Fruit fly (Drosophila melanogaster) whole organism, embryonic: ENCODE data around the gene CG3337.

Experiments used
- Atf-2 ChIP-seq: fragments of 200-800 bp; sonication (Bioruptor generic); optimal IDR thresholded peaks from 2 replicates; lab custom pipeline; 2016; ENCODE audit warnings: missing biosample characterization, missing genetic modification characterization
- Blimp-1 ChIP-seq: fragments of 200-800 bp; sonication (Bioruptor generic); optimal IDR thresholded peaks from 3 replicates; lab custom pipeline; 2018; ENCODE audit warnings: missing biosample characterization, missing genetic modification characterization, mild to moderate bottlenecking, moderate library complexity, missing genetic modification reagents
- BtbVII ChIP-seq: fragments of 200-800 bp; sonication (Bioruptor generic); optimal IDR thresholded peaks from 3 replicates; lab custom pipeline; 2017; ENCODE audit warnings: missing biosample characterization, mild to moderate bottlenecking, missing genetic modification characterization
- CG10147 ChIP-seq: fragments of 200-800 bp; sonication (Bioruptor generic); optimal IDR thresholded peaks from 2 replicates; lab custom pipeline; 2019; ENCODE audit warnings: missing biosample characterization, mild to moderate bottlenecking, missing genetic modification characterization, moderate library complexity
- CG10959 ChIP-seq: fragments of 200-800 bp; sonication (Bioruptor generic); IDR thresholded peaks from 2 replicates; pipeline ENCODE4 v1.3.6; 2022; ENCODE audit warnings: missing biosample characterization, missing genetic modification characterization
- CG11696 ChIP-seq: fragments of 200-800 bp; sonication (Bioruptor generic); IDR thresholded peaks from 2 replicates; pipeline ENCODE4 v1.3.6; 2022; ENCODE audit warnings: missing biosample characterization, missing genetic modification characterization
- CG1233 ChIP-seq: fragments of 200-800 bp; sonication (Bioruptor generic); optimal IDR thresholded peaks from 4 replicates; lab custom pipeline; 2018; ENCODE audit warnings: missing biosample characterization, mild to moderate bottlenecking, missing genetic modification characterization
- CG13775 ChIP-seq: fragments of 200-800 bp; sonication (Bioruptor generic); optimal IDR thresholded peaks from 3 replicates; lab custom pipeline; 2017; ENCODE audit warnings: missing biosample characterization, mild to moderate bottlenecking, missing genetic modification characterization
- CG14014 ChIP-seq: fragments of 200-800 bp; sonication (Bioruptor generic); IDR thresholded peaks from 2 replicates; pipeline ENCODE4 v1.3.6; 2022; ENCODE audit warnings: missing biosample characterization, missing genetic modification characterization
- CG16863 ChIP-seq: fragments of 200-800 bp; sonication (Bioruptor generic); optimal IDR thresholded peaks from 3 replicates; lab custom pipeline; 2016; ENCODE audit warnings: missing biosample characterization, missing genetic modification characterization
- CG17385 ChIP-seq: fragments of 200-800 bp; sonication (Bioruptor generic); optimal IDR thresholded peaks from 3 replicates; lab custom pipeline; 2018; ENCODE audit warnings: missing biosample characterization, mild to moderate bottlenecking, missing genetic modification characterization
- CG18599 ChIP-seq: fragments of 200-800 bp; sonication (Bioruptor generic); optimal IDR thresholded peaks from 3 replicates; lab custom pipeline; 2017; ENCODE audit warnings: missing biosample characterization, missing genetic modification characterization, mild to moderate bottlenecking, moderate library complexity, missing genetic modification reagents
- CG2875 ChIP-seq: fragments of 200-800 bp; sonication (Bioruptor generic); optimal IDR thresholded peaks from 2 replicates; lab custom pipeline; 2017; ENCODE audit warnings: missing biosample characterization, mild to moderate bottlenecking, missing genetic modification characterization, missing genetic modification reagents
- CG30431 ChIP-seq: fragments of 200-800 bp; sonication (Bioruptor generic); optimal IDR thresholded peaks from 2 replicates; lab custom pipeline; 2017; ENCODE audit warnings: missing biosample characterization, missing genetic modification characterization
- CG32767 ChIP-seq: fragments of 200-800 bp; sonication (Bioruptor generic); IDR thresholded peaks from 2 replicates; pipeline ENCODE4 v1.3.6; 2022; ENCODE audit warnings: missing biosample characterization, missing genetic modification characterization
- CG3281 ChIP-seq: fragments of 200-800 bp; sonication (Bioruptor generic); optimal IDR thresholded peaks from 3 replicates; lab custom pipeline; 2017; ENCODE audit warnings: missing biosample characterization, mild to moderate bottlenecking, missing genetic modification characterization
- CG3995 ChIP-seq: fragments of 200-800 bp; sonication (Bioruptor generic); optimal IDR thresholded peaks from 3 replicates; lab custom pipeline; 2016; ENCODE audit warnings: missing biosample characterization, missing genetic modification characterization
- CG4854 ChIP-seq: fragments of 200-800 bp; sonication (Bioruptor generic); optimal IDR thresholded peaks from 2 replicates; lab custom pipeline; 2016; ENCODE audit warnings: missing biosample characterization, missing genetic modification characterization, inconsistent platforms
- CG5245 ChIP-seq: fragments of 200-800 bp; sonication (Bioruptor generic); optimal IDR thresholded peaks from 3 replicates; lab custom pipeline; 2016; ENCODE audit warnings: missing biosample characterization, missing genetic modification characterization
- CG6813 ChIP-seq: fragments of 200-800 bp; sonication (Bioruptor generic); optimal IDR thresholded peaks from 2 replicates; lab custom pipeline; 2017; ENCODE audit warnings: missing biosample characterization, missing genetic modification characterization, mild to moderate bottlenecking, moderate library complexity, missing genetic modification reagents
- CG7372 ChIP-seq: fragments of 200-800 bp; sonication (Bioruptor generic); IDR thresholded peaks from 2 replicates; pipeline ENCODE4 v1.3.6; 2022; ENCODE audit warnings: missing biosample characterization, missing genetic modification characterization
- CG7839 ChIP-seq: fragments of 200-800 bp; sonication (Bioruptor generic); optimal IDR thresholded peaks from 3 replicates; lab custom pipeline; 2018; ENCODE audit warnings: missing biosample characterization, mild to moderate bottlenecking, missing genetic modification characterization, moderate library complexity
- CG8944 ChIP-seq: fragments of 200-800 bp; sonication (Bioruptor generic); optimal IDR thresholded peaks from 3 replicates; lab custom pipeline; 2016; ENCODE audit warnings: missing biosample characterization, missing genetic modification characterization
- Gug ChIP-seq: fragments of 200-800 bp; sonication (Bioruptor generic); IDR thresholded peaks from 4 replicates; pipeline ENCODE4 v1.3.6; 2022; ENCODE audit warnings: missing biosample characterization, missing genetic modification characterization
- H15 ChIP-seq: fragments of 200-800 bp; sonication (Bioruptor generic); IDR thresholded peaks from 3 replicates; pipeline ENCODE4 v1.3.6; 2022; ENCODE audit warnings: missing biosample characterization, missing genetic modification characterization
- Hr78 ChIP-seq, 2 experiments: fragments of 200-800 bp in 1 of 2; fragments of >200 bp in 1 of 2; sonication (Bioruptor generic) in 1 of 2; optimal IDR thresholded peaks; 2 replicates each; lab custom pipeline; 2017 to 2019; ENCODE audit warnings: missing biosample characterization in 2 of 2, missing genetic modification characterization in 2 of 2, mild to moderate bottlenecking in 1 of 2, moderate library complexity in 1 of 2
- Jarid2 ChIP-seq: fragments of 200-800 bp; sonication (Bioruptor generic); optimal IDR thresholded peaks from 3 replicates; lab custom pipeline; 2017; ENCODE audit warnings: mild to moderate bottlenecking, missing biosample characterization, missing genetic modification reagents, missing genetic modification characterization
- MESR4 ChIP-seq: fragments of 200-800 bp; sonication (Bioruptor generic); optimal IDR thresholded peaks from 2 replicates; lab custom pipeline; 2018; ENCODE audit warnings: missing biosample characterization, mild to moderate bottlenecking, missing genetic modification characterization, moderate library complexity
- Mad ChIP-seq: fragments of 200-800 bp; sonication (Bioruptor generic); optimal IDR thresholded peaks from 2 replicates; lab custom pipeline; 2016; ENCODE audit warnings: missing biosample characterization, missing genetic modification characterization
- Mrtf ChIP-seq: fragments of 200-800 bp; sonication (Bioruptor generic); IDR thresholded peaks from 3 replicates; pipeline ENCODE4 v1.3.6; 2022; ENCODE audit warnings: missing biosample characterization, missing genetic modification characterization
- Nf-YA ChIP-seq: fragments of 200-800 bp; sonication (Bioruptor generic); IDR thresholded peaks from 2 replicates; pipeline ENCODE4 v1.3.6; 2022; ENCODE audit warnings: missing biosample characterization, missing genetic modification characterization
- Opbp ChIP-seq: fragments of 200-800 bp; sonication (Bioruptor generic); IDR thresholded peaks from 3 replicates; pipeline ENCODE4 v1.3.6; 2022; ENCODE audit warnings: missing biosample characterization, missing genetic modification characterization; ENCODE audit not compliant: partially characterized antibody
- Ptx1 ChIP-seq: fragments of 200-800 bp; sonication (Bioruptor generic); IDR thresholded peaks from 2 replicates; pipeline ENCODE4 v1.3.6; 2022; ENCODE audit warnings: missing biosample characterization, missing genetic modification characterization
- Six4 ChIP-seq: fragments of 200-800 bp; sonication (Bioruptor generic); optimal IDR thresholded peaks from 2 replicates; lab custom pipeline; 2016; ENCODE audit warnings: missing biosample characterization, missing genetic modification characterization
- Spps ChIP-seq: fragments of 200-800 bp; sonication (Bioruptor generic); optimal IDR thresholded peaks from 2 replicates; lab custom pipeline; 2018; ENCODE audit warnings: missing biosample characterization, mild to moderate bottlenecking, missing genetic modification characterization
- bbx ChIP-seq: fragments of 200-800 bp; sonication (Bioruptor generic); IDR thresholded peaks from 2 replicates; pipeline ENCODE4 v1.3.6; 2022; ENCODE audit warnings: missing biosample characterization, missing genetic modification characterization; ENCODE audit not compliant: partially characterized antibody
- caup ChIP-seq: fragments of 200-800 bp; sonication (Bioruptor generic); optimal IDR thresholded peaks from 3 replicates; lab custom pipeline; 2017; ENCODE audit warnings: missing biosample characterization, mild to moderate bottlenecking, missing genetic modification characterization, moderate library complexity; ENCODE audit not compliant: severe bottlenecking
- dm ChIP-seq: fragments of 200-800 bp; sonication (Bioruptor generic); optimal IDR thresholded peaks from 3 replicates; lab custom pipeline; 2016; ENCODE audit warnings: missing biosample characterization, missing genetic modification characterization
- fd3F ChIP-seq: fragments of 200-800 bp; sonication (Bioruptor generic); optimal IDR thresholded peaks from 2 replicates; lab custom pipeline; 2018; ENCODE audit warnings: missing biosample characterization, mild to moderate bottlenecking, missing genetic modification characterization, moderate library complexity
- lola ChIP-seq, 3 experiments: fragments of >200 bp in 2 of 3; fragments of 200-800 bp in 1 of 3; sonication (Bioruptor generic) in 1 of 3; optimal IDR thresholded peaks; 2 replicates each; lab custom pipeline; 2017 to 2019; ENCODE audit warnings: missing biosample characterization in 3 of 3, missing genetic modification characterization in 3 of 3, mild to moderate bottlenecking in 1 of 3, moderate library complexity in 1 of 3
- ranshi ChIP-seq: fragments of 200-800 bp; sonication (Bioruptor generic); IDR thresholded peaks from 2 replicates; pipeline ENCODE4 v1.3.6; 2022; ENCODE audit warnings: missing biosample characterization, missing genetic modification characterization
- schlank ChIP-seq: fragments of 200-800 bp; sonication (Bioruptor generic); optimal IDR thresholded peaks from 2 replicates; lab custom pipeline; 2018; ENCODE audit warnings: missing biosample characterization, mild to moderate bottlenecking, missing genetic modification characterization
- sens-2 ChIP-seq: fragments of 200-800 bp; sonication (Bioruptor generic); IDR thresholded peaks from 2 replicates; pipeline ENCODE4 v1.3.6; 2022; ENCODE audit warnings: missing biosample characterization, missing genetic modification characterization
- shn ChIP-seq: fragments of 200-800 bp; sonication (Bioruptor generic); optimal IDR thresholded peaks from 3 replicates; lab custom pipeline; 2016; ENCODE audit warnings: missing biosample characterization, missing genetic modification characterization
- slbo ChIP-seq: fragments of 200-800 bp; sonication (Bioruptor generic); IDR thresholded peaks from 2 replicates; pipeline ENCODE4 v1.3.6; 2022; ENCODE audit warnings: missing biosample characterization, missing genetic modification characterization
- slp2 ChIP-seq: fragments of 200-800 bp; sonication (Bioruptor generic); optimal IDR thresholded peaks from 2 replicates; lab custom pipeline; 2016; ENCODE audit warnings: missing biosample characterization, missing genetic modification characterization
- trem ChIP-seq: fragments of 200-800 bp; optimal IDR thresholded peaks from 3 replicates; lab custom pipeline; 2019; ENCODE audit warnings: missing biosample characterization, mild to moderate bottlenecking, missing genetic modification characterization, moderate library complexity
- wor ChIP-seq: fragments of 200-800 bp; sonication (Bioruptor generic); IDR thresholded peaks from 2 replicates; pipeline ENCODE4 v1.3.6; 2022; ENCODE audit warnings: missing biosample characterization, missing genetic modification characterization
- zen ChIP-seq: fragments of 200-800 bp; sonication (Bioruptor generic); optimal IDR thresholded peaks from 3 replicates; lab custom pipeline; 2018; ENCODE audit warnings: missing biosample characterization, mild to moderate bottlenecking, missing genetic modification characterization, moderate library complexity

Gene CG3337

DNA sequence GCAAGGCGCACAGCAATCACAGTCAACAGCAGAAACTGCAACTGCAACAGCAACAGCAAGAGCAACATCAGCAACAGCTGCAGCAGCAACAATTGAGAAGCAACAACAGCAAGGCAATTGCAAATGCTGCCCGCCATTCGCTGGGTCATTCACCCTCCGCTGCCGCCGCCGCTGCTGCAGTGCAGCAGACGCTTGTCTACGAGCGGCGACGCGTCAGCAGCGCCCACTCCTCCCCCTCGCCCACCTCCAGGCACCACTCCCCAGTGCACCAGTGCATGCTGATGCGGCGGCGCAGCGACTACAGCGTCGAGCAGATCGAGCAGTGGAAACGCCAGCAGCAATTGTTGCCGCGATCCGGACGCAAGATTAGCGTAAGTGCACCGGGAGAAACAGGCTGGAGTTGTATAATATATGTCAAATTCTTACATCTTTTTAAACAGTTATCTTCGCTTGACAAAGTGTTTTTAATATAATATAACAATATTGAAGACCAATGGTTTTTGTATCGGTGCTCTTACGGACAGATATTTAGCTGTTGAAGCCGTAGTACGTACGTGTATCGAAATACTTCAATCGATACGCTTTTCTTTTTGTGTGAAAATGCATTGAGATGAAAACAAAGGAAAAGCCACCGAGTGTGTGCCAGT is 17.6 kb downstream of the CG3337 start (continued):
- peak; percentile 50; the same call in 1 of the 3 replicates for TF ChIP-seq H15 (GFP tag; lab: Robert Waterston, UW)
- TF ChIP-seq Mrtf (GFP tag; lab: Robert Waterston, UW): peak; percentile 21; the same call in 1 of the 3 replicates
- no peak for TF ChIP-seq Gug (GFP tag; lab: Robert Waterston, UW)
- TF ChIP-seq Ptx1: peak; percentile 52
- no peak for TF ChIP-seq slp2
- TF ChIP-seq CG7839 (tag; lab: Kevin White, UChicago): peak; percentile 42
- no peak for TF ChIP-seq Spps (tag; lab: Kevin White, UChicago)
- TF ChIP-seq CG13775 (GFP tag; lab: Kevin White, UChicago): peak; percentile 29
- TF ChIP-seq CG14014 (GFP tag; lab: Robert Waterston, UW): no peak
- no peak; the same call in 1 of the 2 replicates for TF ChIP-seq wor (GFP tag; lab: Robert Waterston, UW)
- no peak for TF ChIP-seq Six4 (GFP tag; lab: Kevin White, UChicago)
- TF ChIP-seq slbo: no peak
- TF ChIP-seq BtbVII: no peak
- TF ChIP-seq Opbp (GFP tag; lab: Robert Waterston, UW): no peak; the same call in 2 of the 3 replicates
- TF ChIP-seq dm (GFP tag; lab: Kevin White, UChicago): no peak
- TF ChIP-seq CG10147 (GFP tag; lab: Kevin White, UChicago): no peak
- no peak for TF ChIP-seq Mad (GFP tag; lab: Kevin White, UChicago)
- no peak for TF ChIP-seq Nf-YA (GFP tag; lab: Robert Waterston, UW)
- no peak for TF ChIP-seq CG16863 (GFP tag; lab: Kevin White, UChicago)
- no peak for TF ChIP-seq CG8944
- no peak for TF ChIP-seq bbx (GFP tag; lab: Robert Waterston, UW)
- no peak for TF ChIP-seq shn (GFP tag; lab: Kevin White, UChicago)
- no peak for TF ChIP-seq CG3281 (GFP tag; lab: Kevin White, UChicago)
- no peak for TF ChIP-seq CG6813
- TF ChIP-seq fd3F (GFP tag; lab: Kevin White, UChicago): no peak
- peak; percentile 20 for TF ChIP-seq CG17385
- TF ChIP-seq trem (tag; lab: Kevin White, UChicago): no peak
- TF ChIP-seq zen (tag; lab: Kevin White, UChicago): no peak
- no peak for TF ChIP-seq CG10959
- TF ChIP-seq caup: no peak
- no peak for TF ChIP-seq Jarid2 (GFP tag; lab: Kevin White, UChicago)
- no peak for TF ChIP-seq Hr78 (GFP tag; optimal IDR thresholded peaks at IDR 0.05; lab: Kevin White, UChicago)
- TF ChIP-seq CG2875 (GFP tag; lab: Kevin White, UChicago): peak; percentile 62
- no peak for TF ChIP-seq Atf-2 (GFP tag; lab: Kevin White, UChicago)
- TF ChIP-seq lola (GFP tag; optimal IDR thresholded peaks at IDR 0.05; lab: Kevin White, UChicago): peak in 1 of 3 experiments; percentile 29
- TF ChIP-seq CG4854 (GFP tag; lab: Kevin White, UChicago): no peak
- no peak for TF ChIP-seq CG3995 (GFP tag; lab: Kevin White, UChicago)
- no peak for TF ChIP-seq CG11696 (GFP tag; lab: Robert Waterston, UW)
- TF ChIP-seq CG32767 (GFP tag; lab: Robert Waterston, UW): peak; percentile 25; the same call in 1 of the 2 replicates
- TF ChIP-seq CG1233: no peak
- peak; percentile 11 for TF ChIP-seq CG18599 (GFP tag; lab: Kevin White, UChicago)
- TF ChIP-seq CG30431 (GFP tag; lab: Kevin White, UChicago): no peak
- TF ChIP-seq Blimp-1 (GFP tag; lab: Kevin White, UChicago): peak; percentile 66
- TF ChIP-seq CG7372: no peak
- no peak for TF ChIP-seq CG5245 (GFP tag; lab: Kevin White, UChicago)
- no peak for TF ChIP-seq schlank (tag; lab: Kevin White, UChicago)
- peak; percentile 19; the same call in 1 of the 2 replicates for TF ChIP-seq sens-2 (GFP tag; lab: Robert Waterston, UW)
- TF ChIP-seq ranshi (GFP tag; lab: Robert Waterston, UW): no peak
- TF ChIP-seq MESR4 (GFP tag; lab: Kevin White, UChicago): no peak
